Worm (Caenorhabditis elegans) whole organism, L2 larva: ENCODE measurements around the gene sluh-7.

Source experiments
- R02D3.7 ChIP-seq: fragments of 150-350 bp; optimal IDR thresholded peaks from 2 replicates; lab custom pipeline; 2014; ENCODE audit warnings: missing biosample characterization, missing genetic modification characterization
- alr-1 ChIP-seq: fragments of 150-350 bp; optimal IDR thresholded peaks from 2 replicates; lab custom pipeline; 2014; ENCODE audit warnings: missing biosample characterization, missing genetic modification characterization
- ama-1 ChIP-seq: fragments of 150-350 bp; optimal IDR thresholded peaks from 2 replicates; lab custom pipeline; 2018; ENCODE audit warnings: inconsistent platforms
- ceh-82 ChIP-seq: fragments of 150-350 bp; optimal IDR thresholded peaks from 2 replicates; lab custom pipeline; 2014; ENCODE audit warnings: missing biosample characterization, missing genetic modification characterization
- elt-3 ChIP-seq: sonication (generic microtip); optimal IDR thresholded peaks from 2 replicates; lab custom pipeline; 2017; ENCODE audit warnings: missing biosample characterization, missing genetic modification characterization
- fos-1 ChIP-seq: fragments of 150-350 bp; optimal IDR thresholded peaks from 2 replicates; lab custom pipeline; 2014; ENCODE audit warnings: missing biosample characterization, missing genetic modification characterization
- nhr-10 ChIP-seq: sonication (generic microtip); optimal IDR thresholded peaks from 2 replicates; lab custom pipeline; 2017; ENCODE audit warnings: missing biosample characterization, missing genetic modification characterization
- nhr-11 ChIP-seq: fragments of 150-350 bp; optimal IDR thresholded peaks from 2 replicates; lab custom pipeline; 2014; ENCODE audit warnings: missing biosample characterization, missing genetic modification characterization
- nhr-6 ChIP-seq: fragments of 150-350 bp; optimal IDR thresholded peaks from 2 replicates; lab custom pipeline; 2014; ENCODE audit warnings: missing biosample characterization, missing genetic modification characterization
- unc-62 ChIP-seq: fragments of 150-350 bp; optimal IDR thresholded peaks from 2 replicates; lab custom pipeline; 2014; ENCODE audit warnings: missing biosample characterization, missing genetic modification reagents, missing genetic modification characterization

- no peak for TF ChIP-seq elt-3 (tag; lab: Kevin White, UChicago)
- no peak for TF ChIP-seq alr-1
- no peak for TF ChIP-seq unc-62 (GFP tag; lab: Kevin White, UChicago)
- no peak for TF ChIP-seq ama-1 (lab: Kevin White, UChicago)
- TF ChIP-seq nhr-11 (tag; lab: Kevin White, UChicago) = no peak
- no peak for TF ChIP-seq nhr-10 (tag; lab: Kevin White, UChicago)
- TF ChIP-seq fos-1 (tag; lab: Kevin White, UChicago) = no peak
- no peak for TF ChIP-seq R02D3.7
- TF ChIP-seq nhr-6 (tag; lab: Kevin White, UChicago) = no peak
- TF ChIP-seq ceh-82 (tag; lab: Kevin White, UChicago) = no peak
These were observed 23.7 kb upstream of the sluh-7 start, which contains the start of gene AC3.12 for ce11 chrV:10379293-10379692.
